Worm (Caenorhabditis elegans): ENCODE results near the gene txt-4.

The txt-4 gene

ce11 chrIV:1510241-1510640, at the start of gene txt-4:
TSS of gene txt-4 (plus strand) at chrIV:1510564.
- TF ChIP-seq flt-1 (GFP tag; IDR thresholded peaks at IDR 0.05) (no peak), ref-1 (GFP tag; conservative IDR thresholded peaks at IDR 0.05) (no peak), T22C8.4 (GFP tag; IDR thresholded peaks at IDR 0.05) (no peak), tab-1 (GFP tag; IDR thresholded peaks at IDR 0.05) (no peak), ztf-29 (GFP tag; IDR thresholded peaks at IDR 0.05) (no peak), klf-2 (GFP tag; conservative IDR thresholded peaks at IDR 0.05) (no peak), cog-1 (tag; optimal IDR thresholded peaks at IDR 0.05) (no peak), ztf-23 (GFP tag; IDR thresholded peaks at IDR 0.05) (no peak), med-1 (GFP tag; optimal IDR thresholded peaks at IDR 0.05; ENCODE audit: insufficient read depth) (no peak)

ce11 chrIV:1460686-1461085, 49.7 kb upstream of the txt-4 start, which contains the start of gene col-106:
TSS of gene col-106 (minus strand) at chrIV:1460786.
- TF ChIP-seq ref-1 (GFP tag; conservative IDR thresholded peaks at IDR 0.05) (no peak), flt-1 (GFP tag; IDR thresholded peaks at IDR 0.05) (no peak)

ce11 chrIV:1461463-1461862, 48.9 kb upstream of the txt-4 start:
- TF ChIP-seq cog-1 (tag; optimal IDR thresholded peaks at IDR 0.05): no peak
- TF ChIP-seq ztf-23 (GFP tag; IDR thresholded peaks at IDR 0.05): no peak
- TF ChIP-seq ref-1 (GFP tag; conservative IDR thresholded peaks at IDR 0.05): no peak
- no peak for TF ChIP-seq med-1 (GFP tag; optimal IDR thresholded peaks at IDR 0.05; ENCODE audit: insufficient read depth)
- TF ChIP-seq flt-1 (GFP tag; IDR thresholded peaks at IDR 0.05): no peak
- no peak for TF ChIP-seq T22C8.4 (GFP tag; IDR thresholded peaks at IDR 0.05)

ce11 chrIV:1465462-1465861, 44.9 kb upstream of the txt-4 start:
- no peak for TF ChIP-seq tab-1 (GFP tag; IDR thresholded peaks at IDR 0.05)
- no peak for TF ChIP-seq ztf-23 (GFP tag; IDR thresholded peaks at IDR 0.05)
- no peak for TF ChIP-seq ztf-29 (GFP tag; IDR thresholded peaks at IDR 0.05)

ce11 chrIV:1469093-1469492, 41.3 kb upstream of the txt-4 start:
- TF ChIP-seq cog-1 (tag; optimal IDR thresholded peaks at IDR 0.05): no peak
- no peak for TF ChIP-seq ref-1 (GFP tag; conservative IDR thresholded peaks at IDR 0.05)
- TF ChIP-seq klf-2 (GFP tag; conservative IDR thresholded peaks at IDR 0.05): no peak
- no peak for TF ChIP-seq tab-1 (GFP tag; IDR thresholded peaks at IDR 0.05)
- no peak for TF ChIP-seq med-1 (GFP tag; optimal IDR thresholded peaks at IDR 0.05; ENCODE audit: insufficient read depth)
- TF ChIP-seq ztf-23 (GFP tag; IDR thresholded peaks at IDR 0.05): no peak

ce11 chrIV:1470364-1470763, 40.0 kb upstream of the txt-4 start:
- TF ChIP-seq tab-1 (GFP tag; IDR thresholded peaks at IDR 0.05) (no peak), T22C8.4 (GFP tag; IDR thresholded peaks at IDR 0.05) (no peak), ztf-29 (GFP tag; IDR thresholded peaks at IDR 0.05) (no peak), ztf-23 (GFP tag; IDR thresholded peaks at IDR 0.05) (no peak), klf-2 (GFP tag; conservative IDR thresholded peaks at IDR 0.05) (no peak), ref-1 (GFP tag; conservative IDR thresholded peaks at IDR 0.05) (no peak), flt-1 (GFP tag; IDR thresholded peaks at IDR 0.05) (no peak), cog-1 (tag; optimal IDR thresholded peaks at IDR 0.05) (no peak), med-1 (GFP tag; optimal IDR thresholded peaks at IDR 0.05; ENCODE audit: insufficient read depth) (no peak)

- TF ChIP-seq cog-1 (tag; optimal IDR thresholded peaks at IDR 0.05) (no peak), klf-2 (GFP tag; conservative IDR thresholded peaks at IDR 0.05) (no peak), tab-1 (GFP tag; IDR thresholded peaks at IDR 0.05) (no peak)
Measured at ce11 chrIV:1472145-1472544, 38.2 kb upstream of the txt-4 start.

- TF ChIP-seq cog-1 (tag; optimal IDR thresholded peaks at IDR 0.05) (no peak), flt-1 (GFP tag; IDR thresholded peaks at IDR 0.05) (no peak), T22C8.4 (GFP tag; IDR thresholded peaks at IDR 0.05) (no peak), ztf-23 (GFP tag; IDR thresholded peaks at IDR 0.05) (no peak), tab-1 (GFP tag; IDR thresholded peaks at IDR 0.05) (no peak), ztf-29 (GFP tag; IDR thresholded peaks at IDR 0.05) (no peak), med-1 (GFP tag; optimal IDR thresholded peaks at IDR 0.05; ENCODE audit: insufficient read depth) (no peak), klf-2 (GFP tag; conservative IDR thresholded peaks at IDR 0.05) (no peak), ref-1 (GFP tag; conservative IDR thresholded peaks at IDR 0.05) (no peak)
Measured at ce11 chrIV:1475009-1475408, 35.4 kb upstream of the txt-4 start, which contains the start of gene Y77E11A.12. TSS of gene Y77E11A.12 (minus strand) at chrIV:1475109.

- no peak for TF ChIP-seq klf-2 (GFP tag; conservative IDR thresholded peaks at IDR 0.05)
- no peak for TF ChIP-seq T22C8.4 (GFP tag; IDR thresholded peaks at IDR 0.05)
- TF ChIP-seq ref-1 (GFP tag; conservative IDR thresholded peaks at IDR 0.05): no peak
- TF ChIP-seq ztf-23 (GFP tag; IDR thresholded peaks at IDR 0.05): no peak
- TF ChIP-seq flt-1 (GFP tag; IDR thresholded peaks at IDR 0.05): no peak
- no peak for TF ChIP-seq med-1 (GFP tag; optimal IDR thresholded peaks at IDR 0.05; ENCODE audit: insufficient read depth)
- no peak for TF ChIP-seq cog-1 (tag; optimal IDR thresholded peaks at IDR 0.05)
- TF ChIP-seq tab-1 (GFP tag; IDR thresholded peaks at IDR 0.05): no peak
- no peak for TF ChIP-seq ztf-29 (GFP tag; IDR thresholded peaks at IDR 0.05)
Measured at ce11 chrIV:1478649-1479048, 31.7 kb upstream of the txt-4 start.

ce11 chrIV:1484968-1485474, 25.3 kb upstream of the txt-4 start, which contains the start of gene Y77E11A.16:
TSS of gene Y77E11A.16 (plus strand) at chrIV:1485424.
- TF ChIP-seq T22C8.4 (GFP tag; IDR thresholded peaks at IDR 0.05): no peak
- TF ChIP-seq klf-2 (GFP tag; conservative IDR thresholded peaks at IDR 0.05): no peak
- no peak for TF ChIP-seq ref-1 (GFP tag; conservative IDR thresholded peaks at IDR 0.05)
- no peak for TF ChIP-seq med-1 (GFP tag; optimal IDR thresholded peaks at IDR 0.05; ENCODE audit: insufficient read depth)
- no peak for TF ChIP-seq ztf-29 (GFP tag; IDR thresholded peaks at IDR 0.05)
- TF ChIP-seq tab-1 (GFP tag; IDR thresholded peaks at IDR 0.05): no peak
- no peak for TF ChIP-seq ztf-23 (GFP tag; IDR thresholded peaks at IDR 0.05)
- TF ChIP-seq cog-1 (tag; optimal IDR thresholded peaks at IDR 0.05): no peak
- TF ChIP-seq flt-1 (GFP tag; IDR thresholded peaks at IDR 0.05): no peak
